Worm (Caenorhabditis elegans) whole organism, L4 larva: Measurements from ENCODE around the gene fkh-8.

Experiments used
- ZK546.5 ChIP-seq, 2 experiments: sonication (generic microtip); optimal IDR thresholded peaks; 2 replicates each; lab custom pipeline; 2017; ENCODE audit warnings: missing biosample characterization in 2 of 2, missing genetic modification characterization in 2 of 2
- ama-1 ChIP-seq: fragments of 150-350 bp; optimal IDR thresholded peaks from 2 replicates; lab custom pipeline; 2014; ENCODE audit warnings: inconsistent platforms, mixed read lengths
- daf-12 ChIP-seq: fragments of 150-350 bp; optimal IDR thresholded peaks from 2 replicates; lab custom pipeline; 2014; ENCODE audit warnings: missing biosample characterization, missing genetic modification reagents, missing genetic modification characterization
- duxl-1 ChIP-seq: sonication (generic microtip); optimal IDR thresholded peaks from 2 replicates; lab custom pipeline; 2016; ENCODE audit warnings: mild to moderate bottlenecking, missing genetic modification characterization, moderate library complexity, missing compliant biosample characterization; ENCODE audit not compliant: poor library complexity
- lin-15B ChIP-seq: fragments of 150-350 bp; sonication (generic microtip); optimal IDR thresholded peaks from 3 replicates; lab custom pipeline; 2014; ENCODE audit warnings: missing biosample characterization, missing genetic modification characterization
- lin-39 ChIP-seq: fragments of 150-350 bp; optimal IDR thresholded peaks from 2 replicates; lab custom pipeline; 2014; ENCODE audit warnings: missing biosample characterization, missing genetic modification reagents, missing genetic modification characterization
- lsy-2 ChIP-seq, 2 experiments: fragments of 150-350 bp in 1 of 2; sonication (generic microtip) in 1 of 2; optimal IDR thresholded peaks; 2 replicates each; lab custom pipeline; 2014 to 2017; ENCODE audit warnings: missing biosample characterization in 2 of 2, missing genetic modification characterization in 2 of 2
- nhr-28 ChIP-seq: fragments of 150-350 bp; optimal IDR thresholded peaks from 2 replicates; lab custom pipeline; 2014; ENCODE audit warnings: missing biosample characterization, missing genetic modification characterization
- snpc-4 ChIP-seq: fragments of 150-350 bp; optimal IDR thresholded peaks from 2 replicates; lab custom pipeline; 2014; ENCODE audit warnings: missing biosample characterization, missing genetic modification characterization
- unc-130 ChIP-seq: sonication (generic microtip); optimal IDR thresholded peaks from 2 replicates; lab custom pipeline; 2016; ENCODE audit warnings: missing genetic modification reagents, missing genetic modification characterization, missing compliant biosample characterization
- zag-1 ChIP-seq: fragments of 150-350 bp; optimal IDR thresholded peaks from 2 replicates; lab custom pipeline; 2014; ENCODE audit warnings: missing biosample characterization, missing genetic modification characterization

- TF ChIP-seq snpc-4 (tag; lab: Kevin White, UChicago), result no peak
- no peak for TF ChIP-seq ZK546.5 (tag; optimal IDR thresholded peaks at IDR 0.05; lab: Kevin White, UChicago)
- TF ChIP-seq nhr-28, result no peak
- TF ChIP-seq lin-39 (tag; lab: Kevin White, UChicago), result no peak
- TF ChIP-seq lsy-2 (tag; optimal IDR thresholded peaks at IDR 0.05; lab: Kevin White, UChicago), result peak in 1 of 2 experiments; percentile 93
- TF ChIP-seq lin-15B (tag; lab: Kevin White, UChicago), result no peak
- no peak for TF ChIP-seq unc-130 (GFP tag; lab: Kevin White, UChicago)
- TF ChIP-seq ama-1, result no peak
- no peak for TF ChIP-seq daf-12 (tag; lab: Kevin White, UChicago)
- TF ChIP-seq zag-1 (tag; lab: Kevin White, UChicago), result no peak
- TF ChIP-seq duxl-1 (tag; lab: Kevin White, UChicago), result no peak
Measured at ce11 chrII:6196875-6197274, 5.7 kb upstream of the fkh-8 start, which contains the start of the genes rbmx-2 and C30B5.2.
